Fruit fly (Drosophila melanogaster): ENCODE data around the gene pins.

DNA sequence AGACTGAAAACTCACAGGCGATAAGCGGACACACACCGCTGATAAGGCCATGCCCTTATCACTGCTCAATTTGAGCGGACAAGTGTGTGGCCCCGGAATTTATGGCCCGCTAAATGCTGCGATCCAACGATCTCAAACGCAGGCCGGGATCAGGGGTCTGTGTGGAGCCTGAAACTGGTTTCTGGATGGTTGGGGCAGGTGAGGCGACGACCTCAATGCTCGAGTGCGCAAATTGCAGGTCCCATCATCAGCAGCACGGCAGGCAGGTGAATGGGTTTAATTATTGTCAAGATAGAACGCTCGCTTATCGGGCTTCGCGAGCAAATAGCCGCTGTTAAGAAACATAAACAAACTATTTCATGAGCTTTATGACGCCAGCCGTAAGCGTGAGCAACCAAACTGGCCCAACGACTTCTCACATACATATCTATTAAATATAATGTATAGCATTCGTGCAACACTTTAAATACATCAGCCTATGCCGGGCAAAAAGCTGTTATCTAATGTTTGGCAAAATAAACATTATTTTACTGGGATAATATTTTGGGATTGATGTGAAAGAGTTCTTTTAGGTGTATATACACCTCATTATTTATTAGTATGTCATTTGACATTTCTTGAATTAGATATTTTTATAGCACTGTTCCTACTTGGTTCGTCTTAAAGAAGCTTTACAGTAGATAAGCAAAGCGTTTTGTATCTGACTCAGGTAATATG is 23.1 kb downstream of the pins start:
- no peak for TF ChIP-seq fd96Ca (GFP tag; IDR thresholded peaks at IDR 0.05)
- no peak for TF ChIP-seq CG8301 (tag; optimal IDR thresholded peaks at IDR 0.05)
- no peak for TF ChIP-seq Pif1A (GFP tag; optimal IDR thresholded peaks at IDR 0.05)
- no peak for TF ChIP-seq rn (GFP tag; IDR thresholded peaks at IDR 0.05)
